Fruit fly (Drosophila melanogaster) Kc167 (cell line): Measurements from ENCODE around the gene JTBR.

Experiments
- Myc ChIP-seq: fragments of >200 bp; optimal IDR thresholded peaks from 2 replicates; lab custom pipeline; 2017; ENCODE audit warnings: missing external identifiers
- Sin3A ChIP-seq: fragments of >200 bp; optimal IDR thresholded peaks from 2 replicates; lab custom pipeline; 2018; ENCODE audit warnings: missing external identifiers
- h ChIP-seq: fragments of >200 bp; optimal IDR thresholded peaks from 3 replicates; lab custom pipeline; 2018; ENCODE audit warnings: missing external identifiers
- insv ChIP-seq: fragments of >200 bp; optimal IDR thresholded peaks from 3 replicates; lab custom pipeline; 2018; ENCODE audit warnings: missing external identifiers
- psq ChIP-seq: fragments of >200 bp; optimal IDR thresholded peaks from 2 replicates; lab custom pipeline; 2017; ENCODE audit warnings: missing external identifiers
- ttk ChIP-seq: sonication (Bioruptor generic); optimal IDR thresholded peaks from 2 replicates; lab custom pipeline; 2017; ENCODE audit warnings: missing external identifiers

The JTBR gene

DNA sequence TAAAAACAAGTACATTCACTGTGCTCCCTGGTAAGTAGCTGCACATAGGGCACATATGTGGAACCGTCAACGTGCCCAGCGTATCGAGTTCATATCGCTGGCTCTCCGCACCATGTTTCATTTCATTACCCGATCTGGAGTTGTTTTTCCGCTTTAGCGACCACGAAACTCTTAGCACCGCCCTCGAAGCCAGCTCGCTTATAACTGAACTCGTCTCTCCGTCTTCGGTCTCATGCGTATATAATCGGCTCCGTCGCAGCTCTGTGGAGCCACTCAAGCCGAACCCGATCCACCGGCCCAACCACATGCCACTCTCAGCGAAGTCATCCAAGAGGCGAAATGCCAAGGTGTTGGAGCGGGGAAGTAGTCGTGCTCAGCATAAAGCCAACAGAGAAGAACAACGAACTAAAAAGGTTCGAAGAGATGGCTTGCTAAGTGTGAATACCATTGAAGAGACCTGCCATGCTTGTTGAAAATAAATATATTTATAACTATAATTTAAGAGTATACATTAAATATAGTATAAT, 47.1 kb downstream of the JTBR start, which contains the start of gene Cht2:
Gene Cht2, minus strand, starts transcription at position 477 of the 527 bp plus-strand sequence.
- TF ChIP-seq insv (lab: Kevin White, UChicago) (no peak), h (lab: Kevin White, UChicago) (no peak), ttk (lab: Kevin White, UChicago) (no peak), Sin3A (lab: Kevin White, UChicago) (no peak), psq (lab: Kevin White, UChicago) (no peak), Myc (no peak)

DNA sequence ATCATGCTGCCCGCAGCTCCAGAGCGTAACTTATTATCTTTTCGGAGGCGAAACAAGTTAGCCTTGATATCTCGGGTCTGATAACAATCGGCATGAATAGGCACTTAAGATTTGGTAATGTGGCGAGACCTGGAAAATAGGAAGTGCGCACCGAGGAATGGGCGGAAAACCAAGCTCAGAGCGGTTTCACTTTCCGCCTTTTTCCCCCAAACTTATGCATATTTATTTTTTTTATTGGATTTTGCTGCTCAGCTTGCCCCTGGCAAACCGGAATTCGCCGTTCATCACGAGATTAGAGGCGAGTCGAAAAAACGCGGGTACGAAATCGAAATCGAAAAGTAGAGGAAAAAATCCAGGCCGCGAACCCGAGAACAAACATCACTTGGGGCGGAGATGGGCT, 47.7 kb downstream of the JTBR start:
- no peak for TF ChIP-seq h (lab: Kevin White, UChicago)
- no peak for TF ChIP-seq insv (lab: Kevin White, UChicago)
- TF ChIP-seq psq (lab: Kevin White, UChicago) = no peak
- no peak for TF ChIP-seq ttk (lab: Kevin White, UChicago)
- no peak for TF ChIP-seq Sin3A (lab: Kevin White, UChicago)

DNA sequence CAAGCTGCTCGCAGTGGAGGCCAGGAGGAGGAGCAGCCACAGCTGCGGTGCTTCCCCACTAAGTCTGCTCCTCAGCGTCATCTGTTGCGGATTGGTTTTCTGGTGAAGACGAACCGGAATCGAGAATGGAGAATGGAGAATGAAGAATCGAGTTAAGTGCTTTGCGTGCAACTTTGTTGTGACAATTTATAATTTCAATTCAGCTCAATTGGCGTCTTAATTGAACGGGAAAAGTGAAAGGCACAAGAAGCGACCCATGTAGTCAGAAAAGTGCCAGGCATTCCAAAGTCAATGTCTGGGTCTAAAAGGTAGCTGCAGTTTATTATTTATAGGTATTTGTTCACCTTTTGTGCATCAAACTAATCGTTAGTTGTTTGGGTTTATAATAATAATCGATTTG, 48.4 kb downstream of the JTBR start:
- TF ChIP-seq insv (lab: Kevin White, UChicago) (no peak), Myc (no peak), h (lab: Kevin White, UChicago) (no peak), psq (lab: Kevin White, UChicago) (no peak), Sin3A (lab: Kevin White, UChicago) (no peak), ttk (lab: Kevin White, UChicago) (no peak)
